Worm (Caenorhabditis elegans): ENCODE data around the gene Y75B12B.1.

The Y75B12B.1 gene

ce11 chrV:15184097-15185040 is at the start of gene Y75B12B.1:
Gene Y75B12B.1, plus strand, starts transcription at chrV:15184699.
- peak; percentile 20 for TF ChIP-seq B0261.1 (tag; optimal IDR thresholded peaks at IDR 0.05)
- no peak for TF ChIP-seq snpc-4 (GFP tag; optimal IDR thresholded peaks at IDR 0.05)
- TF ChIP-seq snpc-4 (tag; optimal IDR thresholded peaks at IDR 0.05): peak in 1 of 4 experiments; percentile 25
- TF ChIP-seq D2030.7 (GFP tag; IDR thresholded peaks at IDR 0.05): peak; percentile 89
- TF ChIP-seq ccch-3 (GFP tag; optimal IDR thresholded peaks at IDR 0.05): no peak
- TF ChIP-seq F57C9.4 (tag; optimal IDR thresholded peaks at IDR 0.05): no peak
- peak; percentile 61 for TF ChIP-seq tbp1 (GFP tag; optimal IDR thresholded peaks at IDR 0.05)
- TF ChIP-seq hrde-1 (tag; optimal IDR thresholded peaks at IDR 0.05; ENCODE audit: borderline replicate concordance): no peak
- TF ChIP-seq lin-54 (GFP tag; optimal IDR thresholded peaks at IDR 0.05): peak; percentile 67
- no peak for TF ChIP-seq zim-3 (tag; optimal IDR thresholded peaks at IDR 0.05)
- TF ChIP-seq attf-5 (GFP tag; optimal IDR thresholded peaks at IDR 0.05): no peak
- 0 out of 2 replicates have a peak, but pooled peaks have one; percentile 24 for TF ChIP-seq madf-3 (GFP tag; IDR thresholded peaks at IDR 0.05)
- TF ChIP-seq lin-35 (GFP tag; optimal IDR thresholded peaks at IDR 0.05): peak in 2 of 3 experiments; percentile 37 to 39
- TF ChIP-seq tlf-1 (GFP tag; optimal IDR thresholded peaks at IDR 0.05): peak; percentile 77
- no peak for TF ChIP-seq Y67H2A.10 (GFP tag; conservative IDR thresholded peaks at IDR 0.05)
- peak; percentile 85 for TF ChIP-seq him-1 (tag; optimal IDR thresholded peaks at IDR 0.05)
- TF ChIP-seq efl-1 (GFP tag; optimal IDR thresholded peaks at IDR 0.05): peak; percentile 91
- TF ChIP-seq rpc-1 (optimal IDR thresholded peaks at IDR 0.05): no peak
- peak; percentile 10 for TF ChIP-seq rpc-1 (tag; optimal IDR thresholded peaks at IDR 0.05)
- TF ChIP-seq snpc-3.4 (tag; optimal IDR thresholded peaks at IDR 0.05): peak; percentile 66
- TF ChIP-seq mcd-1 (GFP tag; IDR thresholded peaks at IDR 0.05): peak; percentile 78
- peak; percentile 2 for TF ChIP-seq unc-130 (GFP tag; optimal IDR thresholded peaks at IDR 0.05)
- no peak for TF ChIP-seq lin-26 (GFP tag; IDR thresholded peaks at IDR 0.05)
- peak; percentile 94 for TF ChIP-seq athp-1 (tag; optimal IDR thresholded peaks at IDR 0.05)
- TF ChIP-seq madf-8 (GFP tag; conservative IDR thresholded peaks at IDR 0.05): peak; percentile 66
- peak; percentile 74 for TF ChIP-seq ceh-91 (GFP tag; IDR thresholded peaks at IDR 0.05)
- no peak for TF ChIP-seq ztf-22 (GFP tag; optimal IDR thresholded peaks at IDR 0.05)
- peak; percentile 33 for TF ChIP-seq snpc-1.1 (tag; optimal IDR thresholded peaks at IDR 0.05; ENCODE audit: insufficient read depth)
- TF ChIP-seq madf-6 (GFP tag; IDR thresholded peaks at IDR 0.05): peak; percentile 94
- TF ChIP-seq snpc-1.3 (tag; optimal IDR thresholded peaks at IDR 0.05; ENCODE audit: insufficient read depth): peak; percentile 34
- TF ChIP-seq ekl-4 (GFP tag; IDR thresholded peaks at IDR 0.05): 0 out of 2 replicates have a peak, but pooled peaks have one; percentile 52
- no peak for TF ChIP-seq nhr-120 (GFP tag; IDR thresholded peaks at IDR 0.05)
- no peak for TF ChIP-seq nfyb-1 (GFP tag; IDR thresholded peaks at IDR 0.05)
- peak; percentile 96 for TF ChIP-seq lsl-1 (GFP tag; optimal IDR thresholded peaks at IDR 0.05)
- no peak for TF ChIP-seq F10E7.11 (tag; optimal IDR thresholded peaks at IDR 0.05)
- TF ChIP-seq aptf-3 (GFP tag; IDR thresholded peaks at IDR 0.05): no peak
- TF ChIP-seq C06A6.2 (GFP tag; conservative IDR thresholded peaks at IDR 0.05): no peak
- TF ChIP-seq ztf-28 (GFP tag; IDR thresholded peaks at IDR 0.05): 0 out of 2 replicates have a peak, but pooled peaks have one; percentile 57
- TF ChIP-seq rec-8 (tag; optimal IDR thresholded peaks at IDR 0.05): peak in 1 of 2 experiments; percentile 29
- peak; percentile 84 for TF ChIP-seq B0336.3 (GFP tag; IDR thresholded peaks at IDR 0.05)
- TF ChIP-seq dpl-1 (GFP tag; optimal IDR thresholded peaks at IDR 0.05): peak; percentile 67
- TF ChIP-seq egrh-3 (GFP tag; IDR thresholded peaks at IDR 0.05): no peak
- TF ChIP-seq F33H1.4 (GFP tag; IDR thresholded peaks at IDR 0.05): peak; percentile 67
- TF ChIP-seq rcor-1 (GFP tag; IDR thresholded peaks at IDR 0.05): peak; percentile 46
- TF ChIP-seq F49E8.2 (tag; optimal IDR thresholded peaks at IDR 0.05; ENCODE audit: insufficient read depth): peak; percentile 71
- TF ChIP-seq ceh-100 (GFP tag; IDR thresholded peaks at IDR 0.05): peak; percentile 79

Data from whole organism, young adult.